Fruit fly (Drosophila melanogaster): Measurements from ENCODE around the gene CG9400.
"Not testable (repeated sequence)": the region's sequence is repeated elsewhere in the genome, so short reads cannot be mapped to it uniquely, and the experiment has no call there.

The CG9400 gene

dm6 chrX:14289293-14289692 is at the start of gene CG9400:
Gene CG9400 (minus strand): TSS chrX:14289393.
- no peak for TF ChIP-seq CG17801 (GFP tag; optimal IDR thresholded peaks at IDR 0.05; ENCODE audit: partially characterized antibody)

- no peak for TF ChIP-seq CG17801 (GFP tag; optimal IDR thresholded peaks at IDR 0.05; ENCODE audit: partially characterized antibody)
Observed at dm6 chrX:14332243-14332642, 43.0 kb upstream of the CG9400 start.

dm6 chrX:14331490-14332182 is 42.4 kb upstream of the CG9400 start:
- no peak for TF ChIP-seq CG17801 (GFP tag; optimal IDR thresholded peaks at IDR 0.05; ENCODE audit: partially characterized antibody)

dm6 chrX:14321963-14322362 is 32.8 kb upstream of the CG9400 start, which contains the start of gene dpr8:
Gene dpr8 (plus strand): TSS chrX:14322226.
- TF ChIP-seq CG17801 (GFP tag; optimal IDR thresholded peaks at IDR 0.05; ENCODE audit: partially characterized antibody) = no peak

- TF ChIP-seq CG17801 (GFP tag; optimal IDR thresholded peaks at IDR 0.05; ENCODE audit: partially characterized antibody) = not testable (repeated sequence)
Observed at dm6 chrX:14317050-14317449, 27.9 kb upstream of the CG9400 start, which contains the start of gene betaNACtes6. Gene betaNACtes6 (minus strand): TSS chrX:14317150.

- not testable (repeated sequence) for TF ChIP-seq CG17801 (GFP tag; optimal IDR thresholded peaks at IDR 0.05; ENCODE audit: partially characterized antibody)
Observed at dm6 chrX:14315483-14315882, 26.3 kb upstream of the CG9400 start, which contains the start of gene betaNACtes2. Gene betaNACtes2 (minus strand): TSS chrX:14315583.

- no peak for TF ChIP-seq CG17801 (GFP tag; optimal IDR thresholded peaks at IDR 0.05; ENCODE audit: partially characterized antibody)
Observed at dm6 chrX:14277435-14277834, 11.8 kb downstream of the CG9400 start, which contains the start of gene Muc12Ea. Gene Muc12Ea (plus strand): TSS chrX:14277735.

dm6 chrX:14266075-14266474 is 23.1 kb downstream of the CG9400 start, which contains the start of the genes CG13404 and na:
Gene CG13404 (minus strand): TSS chrX:14266250.
Gene na (plus strand): TSS chrX:14266367.
- TF ChIP-seq CG17801 (GFP tag; optimal IDR thresholded peaks at IDR 0.05; ENCODE audit: partially characterized antibody) = no peak

- TF ChIP-seq CG17801 (GFP tag; optimal IDR thresholded peaks at IDR 0.05; ENCODE audit: partially characterized antibody) = no peak
Observed at dm6 chrX:14265149-14265548, 24.0 kb downstream of the CG9400 start.

dm6 chrX:14260863-14261262 is 28.3 kb downstream of the CG9400 start, which contains the start of the genes CG46317 and Tat:
Gene CG46317 (plus strand): TSS chrX:14261223.
Gene Tat (plus strand): TSS chrX:14261223.
- TF ChIP-seq CG17801 (GFP tag; optimal IDR thresholded peaks at IDR 0.05; ENCODE audit: partially characterized antibody) = no peak

dm6 chrX:14247035-14247786 is 42.0 kb downstream of the CG9400 start, which contains the start of gene mud:
Gene mud (plus strand): TSS chrX:14247732.
- no peak for TF ChIP-seq CG17801 (GFP tag; optimal IDR thresholded peaks at IDR 0.05; ENCODE audit: partially characterized antibody)

dm6 chrX:14242941-14243736 is 46.1 kb downstream of the CG9400 start, which contains the start of gene CG32599:
Gene CG32599 (plus strand): TSS chrX:14243686.
- TF ChIP-seq CG17801 (GFP tag; optimal IDR thresholded peaks at IDR 0.05; ENCODE audit: partially characterized antibody) = no peak

- TF ChIP-seq CG17801 (GFP tag; optimal IDR thresholded peaks at IDR 0.05; ENCODE audit: partially characterized antibody) = no peak
Observed at dm6 chrX:14242479-14242878, 46.7 kb downstream of the CG9400 start, which contains the start of gene mRNA-cap. Gene mRNA-cap (minus strand): TSS chrX:14242822.
